Fruit fly (Drosophila melanogaster) whole organism, embryonic: ENCODE measurements around the gene senju.

ENCODE experiments used
- Bdp1 ChIP-seq: fragments of 200-800 bp; sonication (Bioruptor generic); optimal IDR thresholded peaks from 3 replicates; lab custom pipeline; 2016; ENCODE audit warnings: missing biosample characterization, missing genetic modification characterization
- CG10267 ChIP-seq: fragments of 200-800 bp; sonication (Bioruptor generic); optimal IDR thresholded peaks from 2 replicates; lab custom pipeline; 2018; ENCODE audit warnings: missing biosample characterization, mild to moderate bottlenecking, missing genetic modification characterization, moderate library complexity
- CG12391 ChIP-seq: fragments of 200-800 bp; sonication (Bioruptor generic); optimal IDR thresholded peaks from 3 replicates; lab custom pipeline; 2018; ENCODE audit warnings: missing biosample characterization, mild to moderate bottlenecking, missing genetic modification characterization, moderate library complexity
- CG15269 ChIP-seq: fragments of 200-800 bp; sonication (Bioruptor generic); optimal IDR thresholded peaks from 2 replicates; lab custom pipeline; 2018; ENCODE audit warnings: missing biosample characterization, mild to moderate bottlenecking, missing genetic modification characterization, moderate library complexity
- CG16813 ChIP-seq: fragments of 200-800 bp; sonication (Bioruptor generic); IDR thresholded peaks from 3 replicates; pipeline ENCODE4 v1.3.6; 2022; ENCODE audit warnings: missing biosample characterization, missing genetic modification characterization; ENCODE audit not compliant: partially characterized antibody
- CG16815 ChIP-seq: fragments of 200-800 bp; sonication (Bioruptor generic); optimal IDR thresholded peaks from 3 replicates; lab custom pipeline; 2017; ENCODE audit warnings: missing biosample characterization, mild to moderate bottlenecking, missing genetic modification characterization
- CG17385 ChIP-seq: fragments of 200-800 bp; sonication (Bioruptor generic); optimal IDR thresholded peaks from 3 replicates; lab custom pipeline; 2018; ENCODE audit warnings: missing biosample characterization, mild to moderate bottlenecking, missing genetic modification characterization
- CG30020 ChIP-seq: fragments of 200-800 bp; optimal IDR thresholded peaks from 2 replicates; lab custom pipeline; 2019; ENCODE audit warnings: missing biosample characterization, mild to moderate bottlenecking, missing genetic modification characterization, moderate library complexity
- CG6254 ChIP-seq: fragments of 200-800 bp; sonication (Bioruptor generic); optimal IDR thresholded peaks from 3 replicates; lab custom pipeline; 2017; ENCODE audit warnings: mild to moderate bottlenecking, missing biosample characterization, missing genetic modification reagents, missing genetic modification characterization
- CG8281 ChIP-seq: fragments of 200-800 bp; sonication (Bioruptor generic); optimal IDR thresholded peaks from 2 replicates; lab custom pipeline; 2018; ENCODE audit warnings: missing biosample characterization, mild to moderate bottlenecking, missing genetic modification characterization, moderate library complexity
- CG8765 ChIP-seq: fragments of 200-800 bp; sonication (Bioruptor generic); IDR thresholded peaks from 2 replicates; pipeline ENCODE4 v1.3.6; 2022; ENCODE audit warnings: missing biosample characterization, missing genetic modification characterization
- CG9215 ChIP-seq: fragments of 200-800 bp; sonication (Bioruptor generic); IDR thresholded peaks from 2 replicates; pipeline ENCODE4 v1.3.6; 2022; ENCODE audit warnings: missing biosample characterization, missing genetic modification characterization
- CG9876 ChIP-seq: fragments of 200-800 bp; sonication (Bioruptor generic); optimal IDR thresholded peaks from 2 replicates; lab custom pipeline; 2016; ENCODE audit warnings: missing biosample characterization, missing genetic modification characterization
- CG9932 ChIP-seq: fragments of 200-800 bp; sonication (Bioruptor generic); IDR thresholded peaks from 2 replicates; pipeline ENCODE4 v1.3.6; 2022; ENCODE audit warnings: missing biosample characterization, missing genetic modification characterization
- Chrac-16 ChIP-seq: fragments of 200-800 bp; sonication (Bioruptor generic); optimal IDR thresholded peaks from 3 replicates; lab custom pipeline; 2016; ENCODE audit warnings: missing biosample characterization, missing genetic modification characterization
- D ChIP-seq, 2 experiments: fragments of 200-800 bp in 1 of 2; fragments of >200 bp in 1 of 2; sonication (Bioruptor generic) in 1 of 2; optimal IDR thresholded peaks; 2 replicates in 1 of 2; 3 replicates in 1 of 2; lab custom pipeline; 2017; ENCODE audit warnings: mild to moderate bottlenecking in 1 of 2, missing biosample characterization in 1 of 2, missing genetic modification characterization in 1 of 2, missing genetic modification reagents in 1 of 2
- Dad ChIP-seq: fragments of 200-800 bp; sonication (Bioruptor generic); optimal IDR thresholded peaks from 3 replicates; lab custom pipeline; 2016; ENCODE audit warnings: missing biosample characterization, missing genetic modification characterization
- Drgx ChIP-seq: fragments of 200-800 bp; sonication (Bioruptor generic); IDR thresholded peaks from 2 replicates; pipeline ENCODE4 v1.3.6; 2022; ENCODE audit warnings: missing biosample characterization, missing genetic modification characterization
- HLHmδ ChIP-seq: fragments of 200-800 bp; sonication (Bioruptor generic); optimal IDR thresholded peaks from 2 replicates; lab custom pipeline; 2018; ENCODE audit warnings: missing biosample characterization, mild to moderate bottlenecking, missing genetic modification characterization, moderate library complexity
- Hr51 ChIP-seq, 2 experiments: fragments of 200-800 bp; sonication (Bioruptor generic); optimal IDR thresholded peaks; 2 replicates in 1 of 2; 3 replicates in 1 of 2; lab custom pipeline; 2016 to 2018; ENCODE audit warnings: missing biosample characterization in 2 of 2, missing genetic modification characterization in 2 of 2, mild to moderate bottlenecking in 1 of 2, moderate library complexity in 1 of 2
- NFAT ChIP-seq: fragments of 200-800 bp; sonication (Bioruptor generic); IDR thresholded peaks from 2 replicates; pipeline ENCODE4 v1.3.6; 2022; ENCODE audit warnings: missing biosample characterization, missing genetic modification characterization
- NK7.1 ChIP-seq: fragments of 200-800 bp; sonication (Bioruptor generic); optimal IDR thresholded peaks from 3 replicates; lab custom pipeline; 2016; ENCODE audit warnings: missing biosample characterization, missing genetic modification characterization
- Optix ChIP-seq: fragments of 200-800 bp; sonication (Bioruptor generic); IDR thresholded peaks from 3 replicates; pipeline ENCODE4 v1.3.6; 2022; ENCODE audit warnings: missing biosample characterization, missing genetic modification characterization
- Ptx1 ChIP-seq: fragments of 200-800 bp; sonication (Bioruptor generic); IDR thresholded peaks from 2 replicates; pipeline ENCODE4 v1.3.6; 2022; ENCODE audit warnings: missing biosample characterization, missing genetic modification characterization
- Six4 ChIP-seq: fragments of 200-800 bp; sonication (Bioruptor generic); optimal IDR thresholded peaks from 2 replicates; lab custom pipeline; 2016; ENCODE audit warnings: missing biosample characterization, missing genetic modification characterization
- TFAM ChIP-seq: fragments of 200-800 bp; sonication (Bioruptor generic); optimal IDR thresholded peaks from 2 replicates; lab custom pipeline; 2017; ENCODE audit warnings: missing biosample characterization, missing genetic modification characterization, inconsistent platforms
- YL-1 ChIP-seq: fragments of 200-800 bp; sonication (Bioruptor generic); optimal IDR thresholded peaks from 3 replicates; lab custom pipeline; 2017; ENCODE audit warnings: missing biosample characterization, mild to moderate bottlenecking, missing genetic modification characterization
- bbx ChIP-seq: fragments of 200-800 bp; sonication (Bioruptor generic); IDR thresholded peaks from 2 replicates; pipeline ENCODE4 v1.3.6; 2022; ENCODE audit warnings: missing biosample characterization, missing genetic modification characterization; ENCODE audit not compliant: partially characterized antibody
- cg ChIP-seq: fragments of 200-800 bp; sonication (Bioruptor generic); optimal IDR thresholded peaks from 3 replicates; lab custom pipeline; 2019; ENCODE audit warnings: missing biosample characterization, mild to moderate bottlenecking, missing genetic modification characterization, moderate library complexity
- chinmo ChIP-seq: fragments of 200-800 bp; sonication (Bioruptor generic); IDR thresholded peaks from 4 replicates; pipeline ENCODE4 v1.3.6; 2022; ENCODE audit warnings: missing biosample characterization, missing genetic modification characterization; ENCODE audit not compliant: partially characterized antibody
- dimm ChIP-seq: fragments of 200-800 bp; sonication (Bioruptor generic); IDR thresholded peaks from 2 replicates; pipeline ENCODE4 v1.3.6; 2022; ENCODE audit warnings: missing biosample characterization, missing genetic modification characterization
- dm ChIP-seq: fragments of 200-800 bp; sonication (Bioruptor generic); optimal IDR thresholded peaks from 3 replicates; lab custom pipeline; 2016; ENCODE audit warnings: missing biosample characterization, missing genetic modification characterization
- fd64A ChIP-seq: fragments of 200-800 bp; sonication (Bioruptor generic); optimal IDR thresholded peaks from 3 replicates; lab custom pipeline; 2018; ENCODE audit warnings: missing biosample characterization, mild to moderate bottlenecking, missing genetic modification characterization
- hkb ChIP-seq, 2 experiments: fragments of 200-800 bp in 1 of 2; fragments of >200 bp in 1 of 2; sonication (Bioruptor generic) in 1 of 2; IDR thresholded peaks in 1 of 2; optimal IDR thresholded peaks in 1 of 2; 2 replicates each; pipeline versions ENCODE4 v1.3.6 to Lab custom; 2017 to 2022; ENCODE audit warnings: missing biosample characterization in 1 of 2, missing genetic modification characterization in 1 of 2
- kay ChIP-seq: fragments of 200-800 bp; sonication (Bioruptor generic); optimal IDR thresholded peaks from 2 replicates; lab custom pipeline; 2016; ENCODE audit warnings: missing biosample characterization, missing genetic modification characterization
- lola ChIP-seq, 3 experiments: fragments of >200 bp in 2 of 3; fragments of 200-800 bp in 1 of 3; sonication (Bioruptor generic) in 1 of 3; optimal IDR thresholded peaks; 2 replicates each; lab custom pipeline; 2017 to 2019; ENCODE audit warnings: missing biosample characterization in 3 of 3, missing genetic modification characterization in 3 of 3, mild to moderate bottlenecking in 1 of 3, moderate library complexity in 1 of 3
- lov ChIP-seq, 2 experiments: fragments of 200-800 bp in 1 of 2; fragments of >200 bp in 1 of 2; sonication (Bioruptor generic) in 1 of 2; IDR thresholded peaks in 1 of 2; optimal IDR thresholded peaks in 1 of 2; 2 replicates in 1 of 2; 3 replicates in 1 of 2; pipeline versions ENCODE4 v1.3.6 to Lab custom; 2017 to 2022; ENCODE audit warnings: missing biosample characterization in 1 of 2, missing genetic modification characterization in 1 of 2
- peb ChIP-seq: fragments of 200-800 bp; sonication (Bioruptor generic); IDR thresholded peaks from 2 replicates; pipeline ENCODE4 v1.3.6; 2022; ENCODE audit warnings: missing biosample characterization, missing genetic modification characterization
- pros ChIP-seq: fragments of 200-800 bp; sonication (Bioruptor generic); optimal IDR thresholded peaks from 3 replicates; lab custom pipeline; 2019; ENCODE audit warnings: missing biosample characterization, mild to moderate bottlenecking, missing genetic modification characterization, moderate library complexity
- rib ChIP-seq: fragments of 200-800 bp; sonication (Bioruptor generic); IDR thresholded peaks from 2 replicates; pipeline ENCODE4 v1.3.6; 2022; ENCODE audit warnings: missing biosample characterization, missing genetic modification characterization
- sna ChIP-seq: fragments of 200-800 bp; sonication (Bioruptor generic); IDR thresholded peaks from 2 replicates; pipeline ENCODE4 v1.3.6; 2022; ENCODE audit warnings: missing biosample characterization, missing genetic modification characterization; ENCODE audit not compliant: partially characterized antibody
- sr ChIP-seq: fragments of 200-800 bp; sonication (Bioruptor generic); IDR thresholded peaks from 3 replicates; pipeline ENCODE4 v1.3.6; 2022; ENCODE audit warnings: missing biosample characterization, missing genetic modification characterization
- ssp ChIP-seq: fragments of 200-800 bp; sonication (Bioruptor generic); IDR thresholded peaks from 2 replicates; pipeline ENCODE4 v1.3.6; 2022; ENCODE audit warnings: missing biosample characterization, missing genetic modification characterization
- trh ChIP-seq: fragments of 200-800 bp; sonication (Bioruptor generic); optimal IDR thresholded peaks from 2 replicates; lab custom pipeline; 2016; ENCODE audit warnings: missing biosample characterization, missing genetic modification characterization
- zen2 ChIP-seq: fragments of 200-800 bp; sonication (Bioruptor generic); IDR thresholded peaks from 3 replicates; pipeline ENCODE4 v1.3.6; 2022; ENCODE audit warnings: missing biosample characterization, missing genetic modification characterization; ENCODE audit not compliant: partially characterized antibody
- zf30C ChIP-seq: fragments of 200-800 bp; sonication (Bioruptor generic); optimal IDR thresholded peaks from 3 replicates; lab custom pipeline; 2018; ENCODE audit warnings: missing biosample characterization, mild to moderate bottlenecking, missing genetic modification characterization

The senju gene

DNA sequence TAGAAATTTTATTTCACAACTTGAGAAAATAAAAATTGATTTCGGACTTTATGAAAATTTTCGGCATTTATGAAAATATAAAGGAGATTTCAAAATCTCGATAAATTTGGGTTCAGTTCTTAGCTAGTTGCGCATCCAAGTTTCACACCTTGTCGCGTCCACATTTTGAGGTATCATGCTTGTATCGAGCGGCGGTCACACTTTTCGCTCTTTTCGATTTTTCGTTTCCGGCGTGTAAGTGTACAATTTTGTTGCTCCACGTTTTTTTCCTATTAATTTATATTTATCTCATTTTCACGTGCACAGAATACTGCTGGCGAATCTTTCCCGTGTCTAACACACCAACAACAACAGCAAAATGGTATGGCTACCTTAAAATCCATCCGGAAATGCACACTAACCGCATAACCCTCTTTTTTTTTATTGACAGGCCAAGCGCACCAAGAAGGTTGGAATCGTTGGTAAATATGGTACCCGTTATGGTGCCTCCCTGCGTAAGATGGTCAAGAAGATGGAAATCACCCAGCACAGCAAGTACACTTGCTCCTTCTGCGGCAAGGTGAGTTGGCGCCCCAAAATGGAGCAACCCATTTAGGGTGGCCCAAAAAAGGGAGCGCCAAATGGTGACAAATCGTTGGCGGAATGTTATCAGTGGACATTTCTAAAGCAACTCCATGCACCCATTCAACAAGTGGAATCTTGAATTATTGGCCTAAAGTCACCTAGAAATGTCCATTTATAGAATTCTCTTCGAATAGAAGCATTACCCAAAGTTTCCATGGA lies 18.3 kb downstream of the senju start, which contains the start of gene RpL37A (continued):
- TF ChIP-seq rib (GFP tag; lab: Robert Waterston, UW) (peak; percentile 62; the same call in 1 of the 2 replicates), kay (GFP tag; lab: Kevin White, UChicago) (no peak), Optix (GFP tag; lab: Robert Waterston, UW) (peak; percentile 76), HLHmδ (GFP tag; lab: Kevin White, UChicago) (peak; percentile 88), NK7.1 (GFP tag; lab: Kevin White, UChicago) (peak; percentile 67), sr (GFP tag; lab: Robert Waterston, UW) (no peak; the same call in 1 of the 3 replicates), CG9932 (no peak), CG16815 (GFP tag; lab: Kevin White, UChicago) (no peak), CG9215 (no peak), CG8281 (tag; lab: Kevin White, UChicago) (peak; percentile 33), lov (optimal IDR thresholded peaks at IDR 0.05; lab: Kevin White, UChicago) (no peak), lov (GFP tag; IDR thresholded peaks at IDR 0.05; lab: Robert Waterston, UW) (peak; percentile 88), CG9876 (peak; percentile 72), zen2 (GFP tag; lab: Robert Waterston, UW) (no peak), trh (GFP tag; lab: Kevin White, UChicago) (peak; percentile 49), CG6254 (GFP tag; lab: Kevin White, UChicago) (peak; percentile 73), TFAM (GFP tag; lab: Kevin White, UChicago) (peak; percentile 68), CG16813 (GFP tag; lab: Robert Waterston, UW) (no peak), D (optimal IDR thresholded peaks at IDR 0.05; lab: Kevin White, UChicago) (no peak), D (GFP tag; optimal IDR thresholded peaks at IDR 0.05; lab: Kevin White, UChicago) (peak; percentile 78), hkb (optimal IDR thresholded peaks at IDR 0.05; lab: Kevin White, UChicago) (peak; percentile 26), hkb (GFP tag; IDR thresholded peaks at IDR 0.05; lab: Robert Waterston, UW) (peak; percentile 82), Hr51 (GFP tag; optimal IDR thresholded peaks at IDR 0.05; lab: Kevin White, UChicago) (peak; percentile 58 to 81), chinmo (GFP tag; lab: Robert Waterston, UW) (peak; percentile 65; the same call in 1 of the 4 replicates), CG8765 (GFP tag; lab: Robert Waterston, UW) (no peak), zf30C (GFP tag; lab: Kevin White, UChicago) (peak; percentile 28), Chrac-16 (GFP tag; lab: Kevin White, UChicago) (peak; percentile 25), dm (peak; percentile 94), Drgx (no peak), ssp (GFP tag; lab: Robert Waterston, UW) (peak; percentile 7; the same call in 1 of the 2 replicates), YL-1 (GFP tag; lab: Kevin White, UChicago) (peak; percentile 97), fd64A (GFP tag; lab: Kevin White, UChicago) (peak; percentile 76), CG17385 (peak; percentile 65), CG10267 (tag; lab: Kevin White, UChicago) (peak; percentile 83), peb (GFP tag; lab: Robert Waterston, UW) (no peak), NFAT (GFP tag; lab: Robert Waterston, UW) (no peak; the same call in 1 of the 2 replicates), dimm (GFP tag; lab: Robert Waterston, UW) (no peak), CG12391 (tag; lab: Kevin White, UChicago) (peak; percentile 63), sna (GFP tag; lab: Robert Waterston, UW) (no peak), Bdp1 (GFP tag; lab: Kevin White, UChicago) (peak; percentile 62), CG15269 (tag; lab: Kevin White, UChicago) (peak; percentile 57), CG30020 (tag; lab: Kevin White, UChicago) (peak; percentile 53), cg (GFP tag; lab: Kevin White, UChicago) (no peak), Dad (GFP tag; lab: Kevin White, UChicago) (peak; percentile 73), Ptx1 (GFP tag; lab: Robert Waterston, UW) (no peak; the same call in 1 of the 2 replicates), Six4 (GFP tag; lab: Kevin White, UChicago) (peak; percentile 61), lola (GFP tag; optimal IDR thresholded peaks at IDR 0.05; lab: Kevin White, UChicago) (peak in 1 of 3 experiments; percentile 18), bbx (GFP tag; lab: Robert Waterston, UW) (peak; percentile 61; the same call in 1 of the 2 replicates), pros (GFP tag; lab: Kevin White, UChicago) (peak; percentile 4)
